Worm (Caenorhabditis elegans) whole organism, dauer: ENCODE results near the gene C50F4.12.

Experiments used
- unc-62 ChIP-seq: sonication (generic microtip); optimal IDR thresholded peaks from 2 replicates; lab custom pipeline; 2017; ENCODE audit warnings: missing biosample characterization, missing genetic modification reagents, missing genetic modification characterization

C50F4.12 gene

ce11 chrV:9546860-9547269 lies 7.3 kb upstream of the C50F4.12 start, which contains the start of gene his-37:
TSS of gene his-37 (plus strand) at chrV:9547105.
- no peak for TF ChIP-seq unc-62 (GFP tag; lab: Kevin White, UChicago)

ce11 chrV:9546042-9546581 lies 6.6 kb upstream of the C50F4.12 start, which contains the start of gene C50F4.6:
TSS of gene C50F4.6 (plus strand) at chrV:9546092.
- TF ChIP-seq unc-62 (GFP tag; lab: Kevin White, UChicago) = no peak

ce11 chrV:9545238-9545709 lies 5.7 kb upstream of the C50F4.12 start, which contains the start of the genes his-35 and his-41:
TSS of gene his-35 (minus strand) at chrV:9545288.
TSS of gene his-41 (plus strand) at chrV:9545536.
- no peak for TF ChIP-seq unc-62 (GFP tag; lab: Kevin White, UChicago)

ce11 chrV:9544176-9544632 lies 4.7 kb upstream of the C50F4.12 start, which contains the start of gene mdf-1:
TSS of gene mdf-1 (minus strand) at chrV:9544226.
- no peak for TF ChIP-seq unc-62 (GFP tag; lab: Kevin White, UChicago)

- no peak for TF ChIP-seq unc-62 (GFP tag; lab: Kevin White, UChicago)
These were observed 2.0 kb upstream of the C50F4.12 start, which contains the start of gene C50F4.16 for ce11 chrV:9541506-9541905. TSS of gene C50F4.16 (minus strand) at chrV:9541606.

- no peak for TF ChIP-seq unc-62 (GFP tag; lab: Kevin White, UChicago)
These were observed 3.0 kb downstream of the C50F4.12 start, which contains the start of gene C50F4.4 for ce11 chrV:9536505-9536904. TSS of gene C50F4.4 (plus strand) at chrV:9536771.

ce11 chrV:9534621-9535020 lies 4.9 kb downstream of the C50F4.12 start, which contains the start of gene tag-329:
TSS of gene tag-329 (plus strand) at chrV:9534921.
- TF ChIP-seq unc-62 (GFP tag; lab: Kevin White, UChicago) = no peak

- TF ChIP-seq unc-62 (GFP tag; lab: Kevin White, UChicago) = no peak
These were observed 8.1 kb downstream of the C50F4.12 start, which contains the start of the genes C50F4.10 and pfk-1.2 for ce11 chrV:9531477-9531876. TSS of gene C50F4.10 (minus strand) at chrV:9531577. TSS of gene pfk-1.2 (plus strand) at chrV:9531801.

ce11 chrV:9527984-9528383 lies 11.6 kb downstream of the C50F4.12 start:
- no peak for TF ChIP-seq unc-62 (GFP tag; lab: Kevin White, UChicago)

ce11 chrV:9527337-9527736 lies 12.2 kb downstream of the C50F4.12 start:
- TF ChIP-seq unc-62 (GFP tag; lab: Kevin White, UChicago) = no peak

ce11 chrV:9526470-9526869 lies 13.1 kb downstream of the C50F4.12 start, which contains the start of gene C50F4.1:
TSS of gene C50F4.1 (plus strand) at chrV:9526793.
- TF ChIP-seq unc-62 (GFP tag; lab: Kevin White, UChicago) = no peak

- no peak for TF ChIP-seq unc-62 (GFP tag; lab: Kevin White, UChicago)
These were observed 15.4 kb downstream of the C50F4.12 start, which contains the start of gene C50F4.9 for ce11 chrV:9524099-9524498. TSS of gene C50F4.9 (minus strand) at chrV:9524199.

- TF ChIP-seq unc-62 (GFP tag; lab: Kevin White, UChicago) = no peak
These were observed 17.8 kb downstream of the C50F4.12 start for ce11 chrV:9521697-9522096.

ce11 chrV:9518832-9519231 lies 20.7 kb downstream of the C50F4.12 start, which contains the start of gene C50F4.8:
TSS of gene C50F4.8 (minus strand) at chrV:9518859.
- no peak for TF ChIP-seq unc-62 (GFP tag; lab: Kevin White, UChicago)

ce11 chrV:9516280-9516679 lies 23.3 kb downstream of the C50F4.12 start:
- TF ChIP-seq unc-62 (GFP tag; lab: Kevin White, UChicago) = no peak

- TF ChIP-seq unc-62 (GFP tag; lab: Kevin White, UChicago) = no peak
These were observed 25.9 kb downstream of the C50F4.12 start, which contains the start of gene eif-2Bdelta for ce11 chrV:9513590-9513989. TSS of gene eif-2Bdelta (plus strand) at chrV:9513824.
